Worm (Caenorhabditis elegans): ENCODE data around the gene shpk-1.
A peak's percentile ranks its signal among the peaks of the same experiment; 100 is the strongest.

Gene shpk-1

DNA sequence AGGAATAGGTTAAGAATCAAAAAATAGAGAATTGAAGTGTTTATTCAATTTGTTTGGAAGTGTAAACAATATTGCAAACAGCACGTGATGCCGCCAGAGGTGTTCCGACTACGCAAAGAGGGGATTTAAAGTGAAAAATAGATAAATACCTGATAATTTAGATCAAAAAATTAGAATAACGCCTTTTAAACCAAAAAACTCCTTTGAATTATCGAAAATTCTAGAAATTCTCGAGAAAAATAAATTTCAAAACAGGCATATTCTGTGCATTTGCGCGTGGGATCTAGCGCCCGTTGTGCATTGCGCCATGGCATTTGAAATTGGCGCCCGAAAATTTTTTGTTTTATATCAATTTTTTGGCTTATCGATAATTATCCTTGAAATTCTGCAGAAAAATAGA is 14.4 kb downstream of the shpk-1 start, which contains the start of gene hip-1:
TSS of gene hip-1 (minus strand) at position 225 of the 400 bp plus-strand sequence.
- peak; percentile 23 for TF ChIP-seq nhr-237 (tag; optimal IDR thresholded peaks at IDR 0.05)
- TF ChIP-seq unc-120 (tag; optimal IDR thresholded peaks at IDR 0.05; ENCODE audit: poor library complexity, severe bottlenecking), result peak; percentile 11
- peak; percentile 17 for TF ChIP-seq unc-62 (GFP tag; optimal IDR thresholded peaks at IDR 0.05)
- TF ChIP-seq ces-1 (GFP tag; optimal IDR thresholded peaks at IDR 0.05), result peak; percentile 40
- TF ChIP-seq lin-32 (GFP tag; optimal IDR thresholded peaks at IDR 0.05), result no peak
- TF ChIP-seq mls-2 (tag; optimal IDR thresholded peaks at IDR 0.05), result no peak
- no peak for TF ChIP-seq bed-3 (GFP tag; optimal IDR thresholded peaks at IDR 0.05)
- TF ChIP-seq mep-1 (tag; optimal IDR thresholded peaks at IDR 0.05), result peak; percentile 40
- peak; percentile 45 for TF ChIP-seq lsy-2 (tag; optimal IDR thresholded peaks at IDR 0.05)

DNA sequence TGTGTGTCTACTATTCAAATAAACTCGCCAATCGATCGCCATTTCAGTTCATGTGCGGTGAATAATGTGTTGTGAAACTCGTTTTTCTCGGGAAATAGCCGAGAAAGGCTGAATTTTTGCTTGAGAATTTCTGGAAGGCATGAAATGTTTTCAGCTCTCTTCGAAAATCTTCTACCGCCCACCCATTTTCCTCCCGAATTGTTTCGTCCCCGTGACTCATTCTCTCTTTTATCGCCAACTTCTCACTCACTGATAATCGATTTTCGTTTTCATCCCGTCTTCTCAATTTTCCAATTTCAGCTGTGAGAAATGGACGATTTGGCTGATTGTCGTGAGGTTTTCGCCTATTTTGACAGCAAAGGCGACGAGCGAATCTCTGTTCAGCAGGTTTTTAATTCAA is 15.2 kb downstream of the shpk-1 start, which contains the start of gene mlc-5:
TSS of gene mlc-5 (plus strand) at position 301 of the 400 bp plus-strand sequence.
- TF ChIP-seq drap-1 (GFP tag; optimal IDR thresholded peaks at IDR 0.05) (no peak), cnd-1 (tag; optimal IDR thresholded peaks at IDR 0.05) (no peak), ztf-11 (tag; optimal IDR thresholded peaks at IDR 0.05) (no peak), nhr-28 (tag; optimal IDR thresholded peaks at IDR 0.05) (no peak)

DNA sequence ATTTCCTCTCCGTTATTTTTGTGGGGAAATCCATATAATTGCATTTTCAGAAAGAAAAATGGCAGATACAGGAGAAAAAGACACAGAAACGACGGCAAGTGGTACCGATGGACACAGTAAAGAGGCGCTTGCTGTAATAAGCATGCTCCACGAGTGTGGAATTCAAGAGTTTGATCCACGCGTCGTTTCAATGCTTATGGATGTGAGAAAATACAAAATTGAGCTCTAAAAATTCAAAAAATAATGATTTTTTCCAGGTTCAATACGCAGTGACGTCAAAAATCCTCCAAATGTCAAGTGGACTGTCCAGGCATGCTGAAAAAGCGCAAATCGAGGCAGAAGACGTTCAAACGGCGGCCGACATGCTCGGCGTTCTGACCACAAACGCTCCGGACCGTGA is 16.4 kb downstream of the shpk-1 start, which contains the start of gene taf-9:
TSS of gene taf-9 (plus strand) at position 51 of the 400 bp plus-strand sequence.
- TF ChIP-seq elt-3 (tag; optimal IDR thresholded peaks at IDR 0.05) (no peak), ceh-43 (GFP tag; optimal IDR thresholded peaks at IDR 0.05) (no peak)

DNA sequence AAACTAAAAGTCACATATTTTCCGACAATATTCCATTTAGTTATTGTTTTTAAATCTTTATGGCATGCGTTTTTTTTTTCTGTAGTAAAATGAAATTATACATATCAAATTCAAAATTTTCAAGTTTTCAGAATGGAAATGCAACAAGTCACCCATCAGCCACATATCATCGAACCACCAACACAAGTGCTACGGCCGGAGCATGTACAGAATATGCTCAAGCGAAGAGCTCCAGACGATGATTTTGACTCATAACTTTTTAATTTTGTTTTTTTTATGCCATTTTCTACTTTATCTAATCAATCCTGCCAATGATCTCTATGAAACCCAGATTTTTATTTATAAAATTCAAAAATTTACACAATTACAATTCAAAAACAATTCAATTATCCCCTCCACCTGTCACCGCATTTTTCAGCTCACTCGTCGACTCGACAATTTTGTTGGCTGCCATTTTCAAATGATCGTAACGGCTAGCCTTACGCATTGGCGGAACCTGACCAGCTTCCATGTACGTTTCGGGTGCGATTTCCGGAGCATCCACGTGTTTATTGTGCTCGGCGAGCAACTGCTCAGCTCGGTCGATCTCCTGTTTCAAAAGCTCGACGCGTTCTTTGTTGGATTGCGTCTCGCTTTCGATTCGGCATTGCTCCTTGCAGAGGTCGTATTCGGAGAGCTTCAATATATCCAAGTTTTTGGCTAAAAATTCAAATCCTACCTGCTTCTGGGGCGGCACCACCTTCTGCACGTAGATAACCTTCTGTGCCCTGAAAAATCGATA is 18.0 kb downstream of the shpk-1 start:
- TF ChIP-seq ztf-11 (tag; optimal IDR thresholded peaks at IDR 0.05), result no peak
- TF ChIP-seq tbx-8 (GFP tag; optimal IDR thresholded peaks at IDR 0.05), result no peak
- no peak for TF ChIP-seq sptf-1 (tag; optimal IDR thresholded peaks at IDR 0.05)
- TF ChIP-seq ces-1 (GFP tag; optimal IDR thresholded peaks at IDR 0.05), result no peak

DNA sequence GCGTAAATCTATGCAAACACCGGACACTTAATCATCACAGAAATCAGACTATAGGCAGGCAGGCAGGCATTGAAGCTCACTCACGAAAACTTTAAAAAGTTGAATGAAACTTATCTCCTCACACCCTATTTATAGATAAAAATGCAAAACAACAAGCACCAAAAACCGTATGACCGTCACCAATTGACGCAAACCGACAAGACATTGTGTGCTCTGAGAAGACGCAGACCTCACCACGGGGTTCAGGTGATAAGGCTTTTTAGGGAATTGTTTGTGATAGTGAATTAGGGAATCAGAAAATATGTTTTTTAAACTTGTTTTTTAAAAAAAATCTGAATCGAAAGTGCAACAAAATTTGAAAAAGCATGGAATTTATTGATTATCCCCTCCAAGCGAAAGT is 18.9 kb downstream of the shpk-1 start, which contains the start of gene T12D8.5:
TSS of gene T12D8.5 (minus strand) at position 95 of the 400 bp plus-strand sequence.
- TF ChIP-seq sptf-1 (tag; optimal IDR thresholded peaks at IDR 0.05) (no peak), nhr-2 (tag; optimal IDR thresholded peaks at IDR 0.05) (no peak), ham-2 (GFP tag; optimal IDR thresholded peaks at IDR 0.05) (no peak), lsy-2 (tag; optimal IDR thresholded peaks at IDR 0.05) (no peak), ceh-43 (GFP tag; optimal IDR thresholded peaks at IDR 0.05) (no peak), snpc-4 (tag; optimal IDR thresholded peaks at IDR 0.05) (no peak), drap-1 (GFP tag; optimal IDR thresholded peaks at IDR 0.05) (no peak), elt-1 (tag; optimal IDR thresholded peaks at IDR 0.05; ENCODE audit: borderline replicate concordance, insufficient read depth) (no peak), cnd-1 (tag; optimal IDR thresholded peaks at IDR 0.05) (no peak), nhr-28 (tag; optimal IDR thresholded peaks at IDR 0.05) (no peak), flh-1 (GFP tag; optimal IDR thresholded peaks at IDR 0.05) (no peak)

DNA sequence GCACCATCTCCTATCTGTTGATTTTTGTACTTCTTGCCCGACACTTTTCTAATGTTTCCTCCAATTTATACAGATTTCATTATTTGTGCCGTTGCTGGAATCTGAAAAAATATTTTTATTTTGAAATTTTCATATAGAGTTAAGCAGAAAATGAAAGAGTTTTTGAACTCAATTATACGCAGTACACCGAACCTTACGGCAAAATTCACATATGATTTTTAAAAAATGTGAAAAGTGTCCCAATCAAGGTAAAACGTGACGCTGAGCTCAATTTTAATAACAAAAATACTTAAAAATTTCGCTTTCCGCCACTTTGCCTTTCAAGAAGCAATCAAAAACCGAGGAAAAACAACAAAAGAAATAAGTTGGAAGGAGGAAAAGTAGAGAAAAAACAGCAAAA is 22.9 kb downstream of the shpk-1 start, which contains the start of gene arrd-17:
TSS of gene arrd-17 (minus strand) at position 101 of the 400 bp plus-strand sequence.
- TF ChIP-seq mab-5 (tag; optimal IDR thresholded peaks at IDR 0.05), result no peak
- TF ChIP-seq unc-39 (tag; optimal IDR thresholded peaks at IDR 0.05), result no peak
- TF ChIP-seq pha-4 (tag; optimal IDR thresholded peaks at IDR 0.05), result no peak
- TF ChIP-seq sem-2 (GFP tag; optimal IDR thresholded peaks at IDR 0.05), result no peak
- TF ChIP-seq lin-32 (GFP tag; optimal IDR thresholded peaks at IDR 0.05), result no peak
- TF ChIP-seq ces-1 (GFP tag; optimal IDR thresholded peaks at IDR 0.05), result no peak
- no peak for TF ChIP-seq unc-62 (GFP tag; optimal IDR thresholded peaks at IDR 0.05)
- TF ChIP-seq unc-120 (tag; optimal IDR thresholded peaks at IDR 0.05; ENCODE audit: poor library complexity, severe bottlenecking), result no peak
- TF ChIP-seq ceh-43 (GFP tag; optimal IDR thresholded peaks at IDR 0.05), result no peak
- no peak for TF ChIP-seq mep-1 (tag; optimal IDR thresholded peaks at IDR 0.05)
- TF ChIP-seq nhr-237 (tag; optimal IDR thresholded peaks at IDR 0.05), result no peak
- no peak for TF ChIP-seq ceh-39 (tag; optimal IDR thresholded peaks at IDR 0.05)
- no peak for TF ChIP-seq drap-1 (GFP tag; optimal IDR thresholded peaks at IDR 0.05)
- no peak for TF ChIP-seq lin-13 (tag; optimal IDR thresholded peaks at IDR 0.05)
- no peak for TF ChIP-seq blmp-1 (tag; optimal IDR thresholded peaks at IDR 0.05)
